Fruit fly (Drosophila melanogaster) whole organism, adult: Measurements from ENCODE around the gene CG33281.
A peak's percentile ranks its signal among the peaks of the same experiment; 100 is the strongest.

Experiments used
- CG11617 ChIP-seq: fragments of 200-800 bp; sonication (Bioruptor generic); optimal IDR thresholded peaks from 2 replicates; lab custom pipeline; 2017; ENCODE audit warnings: mild to moderate bottlenecking, missing biosample characterization, missing genetic modification reagents, missing genetic modification characterization
- CG12768 ChIP-seq: fragments of 200-800 bp; sonication (Bioruptor generic); optimal IDR thresholded peaks from 2 replicates; lab custom pipeline; 2017; ENCODE audit warnings: missing biosample characterization, missing genetic modification characterization, mild to moderate bottlenecking, moderate library complexity, missing genetic modification reagents
- CG14711 ChIP-seq: fragments of 200-800 bp; sonication (Bioruptor generic); optimal IDR thresholded peaks from 2 replicates; lab custom pipeline; 2018; ENCODE audit warnings: missing biosample characterization, mild to moderate bottlenecking, missing genetic modification characterization, moderate library complexity
- CG1620 ChIP-seq: fragments of 200-800 bp; sonication (Bioruptor generic); optimal IDR thresholded peaks from 2 replicates; lab custom pipeline; 2016; ENCODE audit warnings: missing biosample characterization, missing genetic modification characterization
- CG33017 ChIP-seq: fragments of 200-800 bp; sonication (Bioruptor generic); optimal IDR thresholded peaks from 2 replicates; lab custom pipeline; 2018; ENCODE audit warnings: missing biosample characterization, mild to moderate bottlenecking, missing genetic modification characterization, moderate library complexity
- CG5204 ChIP-seq: fragments of 200-800 bp; sonication (Bioruptor generic); optimal IDR thresholded peaks from 2 replicates; lab custom pipeline; 2016; ENCODE audit warnings: missing biosample characterization, missing genetic modification characterization
- CG7045 ChIP-seq: fragments of 200-800 bp; sonication (Bioruptor generic); optimal IDR thresholded peaks from 2 replicates; lab custom pipeline; 2017; ENCODE audit warnings: missing biosample characterization, mild to moderate bottlenecking, missing genetic modification characterization
- CG7101 ChIP-seq: fragments of 200-800 bp; sonication (Bioruptor generic); optimal IDR thresholded peaks from 2 replicates; lab custom pipeline; 2018; ENCODE audit warnings: missing biosample characterization, mild to moderate bottlenecking, missing genetic modification characterization, moderate library complexity
- Clk ChIP-seq: fragments of 200-800 bp; sonication (Bioruptor generic); optimal IDR thresholded peaks from 2 replicates; lab custom pipeline; 2017; ENCODE audit warnings: missing biosample characterization, missing genetic modification characterization
- Crg-1 ChIP-seq: fragments of 200-800 bp; sonication (Bioruptor generic); optimal IDR thresholded peaks from 2 replicates; lab custom pipeline; 2016; ENCODE audit warnings: missing biosample characterization, missing genetic modification characterization
- Hr96 ChIP-seq: fragments of 200-800 bp; sonication (Bioruptor generic); optimal IDR thresholded peaks from 2 replicates; lab custom pipeline; 2016; ENCODE audit warnings: missing biosample characterization, missing genetic modification characterization
- Mnt ChIP-seq: fragments of 200-800 bp; sonication (Bioruptor generic); optimal IDR thresholded peaks from 2 replicates; lab custom pipeline; 2016; ENCODE audit warnings: missing biosample characterization, mild to moderate bottlenecking, missing genetic modification characterization
- bab1 ChIP-seq: fragments of 200-800 bp; sonication (Bioruptor generic); optimal IDR thresholded peaks from 3 replicates; lab custom pipeline; 2019; ENCODE audit warnings: missing biosample characterization, mild to moderate bottlenecking, missing genetic modification characterization, moderate library complexity
- cic ChIP-seq: fragments of 200-800 bp; sonication (Bioruptor generic); optimal IDR thresholded peaks from 2 replicates; lab custom pipeline; 2017; ENCODE audit warnings: missing biosample characterization, mild to moderate bottlenecking, missing genetic modification characterization, moderate library complexity
- cnc ChIP-seq, 2 experiments: fragments of >200 bp; optimal IDR thresholded peaks; 2 replicates each; lab custom pipeline; 2017
- kay ChIP-seq: fragments of 200-800 bp; sonication (Bioruptor generic); peaks from one replicate; lab custom pipeline; 2016; ENCODE audit warnings: missing biosample characterization, missing genetic modification characterization, borderline replicate concordance
- ovo ChIP-seq: fragments of 200-800 bp; sonication (Bioruptor generic); optimal IDR thresholded peaks from 2 replicates; lab custom pipeline; 2016; ENCODE audit warnings: missing biosample characterization, missing genetic modification characterization
- pad ChIP-seq: fragments of 200-800 bp; sonication (Bioruptor generic); optimal IDR thresholded peaks from 3 replicates; lab custom pipeline; 2017; ENCODE audit warnings: missing biosample characterization, missing genetic modification characterization, mild to moderate bottlenecking, moderate library complexity, missing genetic modification reagents
- tj ChIP-seq: fragments of 200-800 bp; sonication (Bioruptor generic); optimal IDR thresholded peaks from 3 replicates; lab custom pipeline; 2017; ENCODE audit warnings: missing biosample characterization, mild to moderate bottlenecking, missing genetic modification characterization, moderate library complexity
- toe ChIP-seq: fragments of 200-800 bp; sonication (Bioruptor generic); optimal IDR thresholded peaks from 2 replicates; lab custom pipeline; 2016; ENCODE audit warnings: missing biosample characterization, missing genetic modification characterization

The CG33281 gene

dm6 chr2L:3323319-3324287, at the start of gene CG33281:
CG33281 (plus strand) TSS chr2L:3324237.
- peak; percentile 33 for TF ChIP-seq pad
- peak; percentile 21 for TF ChIP-seq CG11617
- TF ChIP-seq cic (GFP tag; lab: Kevin White, UChicago): peak; percentile 54
- no peak for TF ChIP-seq CG7101 (tag; lab: Kevin White, UChicago)
- no peak for TF ChIP-seq bab1 (GFP tag; lab: Kevin White, UChicago)
- no peak for TF ChIP-seq Mnt (GFP tag; lab: Kevin White, UChicago)
- no peak for TF ChIP-seq Hr96 (GFP tag; lab: Kevin White, UChicago)
- TF ChIP-seq Crg-1 (GFP tag; lab: Kevin White, UChicago): no peak
- TF ChIP-seq Clk (GFP tag; lab: Kevin White, UChicago): no peak
- no peak for TF ChIP-seq kay (GFP tag; lab: Kevin White, UChicago)
- TF ChIP-seq CG14711 (tag; lab: Kevin White, UChicago): no peak
- no peak for TF ChIP-seq CG7045
- peak; percentile 43 for TF ChIP-seq CG12768
- TF ChIP-seq ovo: no peak
- no peak for TF ChIP-seq CG33017 (tag; lab: Kevin White, UChicago)
- no peak for TF ChIP-seq tj

DNA sequence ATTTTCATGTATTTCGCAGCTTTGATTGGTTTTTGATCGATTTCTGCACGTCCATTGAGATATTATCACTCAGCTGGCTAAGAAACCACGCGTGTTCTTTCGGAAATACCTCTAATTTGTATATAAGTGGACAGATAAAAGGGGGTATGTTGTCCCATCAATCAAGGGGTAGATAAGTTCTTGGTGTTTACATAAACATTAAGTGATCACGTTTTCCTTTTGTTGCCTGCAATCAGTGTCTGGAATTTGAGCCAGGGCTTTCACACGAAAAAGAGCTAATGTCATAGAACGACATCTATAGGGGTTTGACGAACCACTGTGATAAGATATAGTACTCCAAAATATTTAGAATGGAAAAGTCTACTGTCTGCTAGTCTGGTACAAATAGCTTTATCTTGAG, 45.3 kb upstream of the CG33281 start:
- TF ChIP-seq CG7045: no peak
- TF ChIP-seq kay (GFP tag; lab: Kevin White, UChicago): peak; percentile 27

DNA sequence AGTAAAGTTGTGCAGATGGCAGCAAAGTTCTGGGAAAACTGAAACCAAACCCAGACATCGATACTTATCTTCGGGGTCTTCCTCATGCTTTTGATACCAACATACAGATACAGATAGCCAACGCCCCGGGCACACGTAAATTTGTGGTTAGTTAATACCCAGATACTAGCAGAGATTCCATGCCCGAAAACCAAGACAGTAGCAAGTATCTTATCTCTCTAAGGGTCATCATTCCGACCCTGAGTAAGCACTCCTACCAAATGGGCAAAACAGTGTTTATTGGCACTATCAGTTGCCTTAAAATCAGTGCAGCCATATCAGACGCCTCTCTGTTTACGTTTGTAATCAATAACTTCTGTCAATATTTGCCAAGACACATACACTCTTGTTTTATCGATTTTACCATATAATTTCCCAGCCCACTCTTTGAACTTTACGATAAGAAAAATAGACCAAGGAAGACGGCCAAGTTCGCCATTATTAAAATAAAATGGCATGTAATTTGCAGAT, 43.5 kb upstream of the CG33281 start, which contains the start of gene OtopLb:
TSS of gene OtopLb (minus strand) at position 51 of the 510 bp plus-strand sequence.
- no peak for TF ChIP-seq bab1 (GFP tag; lab: Kevin White, UChicago)
- TF ChIP-seq kay (GFP tag; lab: Kevin White, UChicago): peak; percentile 76
- peak; percentile 6 for TF ChIP-seq Mnt (GFP tag; lab: Kevin White, UChicago)
- peak; percentile 70 for TF ChIP-seq CG7045
- TF ChIP-seq CG1620 (GFP tag; lab: Kevin White, UChicago): no peak
- peak; percentile 63 for TF ChIP-seq Crg-1 (GFP tag; lab: Kevin White, UChicago)
- no peak for TF ChIP-seq tj
- peak; percentile 45 for TF ChIP-seq Clk (GFP tag; lab: Kevin White, UChicago)
- TF ChIP-seq pad: peak; percentile 29
- TF ChIP-seq toe (GFP tag; lab: Kevin White, UChicago): peak; percentile 10
- TF ChIP-seq cnc (optimal IDR thresholded peaks at IDR 0.05; lab: Kevin White, UChicago): no peak
- peak; percentile 35 for TF ChIP-seq ovo
- TF ChIP-seq CG11617: peak; percentile 46
- peak; percentile 88 for TF ChIP-seq CG12768
- TF ChIP-seq Hr96 (GFP tag; lab: Kevin White, UChicago): no peak
- peak; percentile 30 for TF ChIP-seq CG14711 (tag; lab: Kevin White, UChicago)
- TF ChIP-seq CG7101 (tag; lab: Kevin White, UChicago): peak; percentile 66
- peak; percentile 91 for TF ChIP-seq cic (GFP tag; lab: Kevin White, UChicago)
- peak; percentile 35 for TF ChIP-seq CG33017 (tag; lab: Kevin White, UChicago)
- peak; percentile 25 for TF ChIP-seq CG5204

- TF ChIP-seq cic (GFP tag; lab: Kevin White, UChicago) (no peak), ovo (no peak), CG7101 (tag; lab: Kevin White, UChicago) (no peak), Mnt (GFP tag; lab: Kevin White, UChicago) (no peak), cnc (optimal IDR thresholded peaks at IDR 0.05; lab: Kevin White, UChicago) (no peak), tj (no peak), Clk (GFP tag; lab: Kevin White, UChicago) (no peak), CG14711 (tag; lab: Kevin White, UChicago) (no peak), kay (GFP tag; lab: Kevin White, UChicago) (no peak), CG11617 (no peak), CG5204 (no peak), Hr96 (GFP tag; lab: Kevin White, UChicago) (no peak), toe (GFP tag; lab: Kevin White, UChicago) (no peak), CG7045 (no peak), CG12768 (no peak)
Measured at dm6 chr2L:3293718-3294340, 30.2 kb upstream of the CG33281 start.

DNA sequence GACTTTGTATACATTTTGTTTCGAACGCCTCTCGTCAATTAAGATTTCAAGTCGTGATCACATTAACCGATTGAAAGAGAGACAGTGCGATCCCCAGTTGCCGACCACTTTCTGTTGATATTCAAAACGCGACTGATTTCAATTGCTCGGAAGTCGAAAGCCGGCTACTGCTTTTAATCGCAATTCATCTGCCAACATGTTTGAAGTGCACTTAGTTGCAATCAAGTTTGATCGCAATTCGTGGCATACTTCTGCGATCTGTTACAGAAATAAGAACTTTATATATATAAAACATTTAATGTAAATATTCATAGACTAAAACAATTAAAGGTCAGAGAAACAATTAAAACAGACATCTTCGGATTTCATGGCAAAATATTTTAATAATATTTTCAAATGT, 29.5 kb upstream of the CG33281 start, which contains the start of gene CG9664:
TSS of gene CG9664 (minus strand) at position 135 of the 400 bp plus-strand sequence.
- peak; percentile 24 for TF ChIP-seq kay (GFP tag; lab: Kevin White, UChicago)
- TF ChIP-seq CG7045: no peak
- TF ChIP-seq cnc (optimal IDR thresholded peaks at IDR 0.05; lab: Kevin White, UChicago): no peak
- no peak for TF ChIP-seq Hr96 (GFP tag; lab: Kevin White, UChicago)
- TF ChIP-seq CG12768: no peak
- TF ChIP-seq toe (GFP tag; lab: Kevin White, UChicago): no peak
- no peak for TF ChIP-seq pad
- no peak for TF ChIP-seq tj
- peak; percentile 13 for TF ChIP-seq CG33017 (tag; lab: Kevin White, UChicago)
- TF ChIP-seq CG14711 (tag; lab: Kevin White, UChicago): no peak
- TF ChIP-seq cic (GFP tag; lab: Kevin White, UChicago): no peak
- TF ChIP-seq Crg-1 (GFP tag; lab: Kevin White, UChicago): no peak
